Worm (Caenorhabditis elegans) whole organism, young adult: ENCODE results near the gene ZK262.4.

Experiments used
- B0035.1 ChIP-seq: sonication (generic microtip); optimal IDR thresholded peaks from 2 replicates; lab custom pipeline; 2016; ENCODE audit warnings: missing genetic modification characterization, mild to moderate bottlenecking, missing compliant biosample characterization, missing genotype, missing genetic modification reagents
- F33H1.4 ChIP-seq: fragments of 200-800 bp; sonication (Bioruptor generic); IDR thresholded peaks from 2 replicates; pipeline ENCODE4 v1.3.6; 2022; ENCODE audit warnings: missing genetic modification reagents, missing genetic modification characterization, missing compliant biosample characterization
- F57A8.1 ChIP-seq: fragments of 200-800 bp; sonication (Bioruptor generic); optimal IDR thresholded peaks from 2 replicates; lab custom pipeline; 2018; ENCODE audit warnings: mild to moderate bottlenecking, missing genetic modification characterization, moderate library complexity, missing compliant biosample characterization
- Y53G8AR.9 ChIP-seq: fragments of 200-800 bp; sonication (Bioruptor generic); conservative IDR thresholded peaks from 2 replicates; pipeline ENCODE4 v1.3.6; 2022; ENCODE audit warnings: missing genetic modification reagents, missing genetic modification characterization, missing compliant biosample characterization
- ZK185.1 ChIP-seq: sonication (generic microtip); optimal IDR thresholded peaks from 2 replicates; lab custom pipeline; 2016; ENCODE audit warnings: mild to moderate bottlenecking, missing genetic modification characterization, missing compliant biosample characterization; ENCODE audit not compliant: poor library complexity, severe bottlenecking
- akir-1 ChIP-seq: fragments of 200-800 bp; sonication (Bioruptor generic); optimal IDR thresholded peaks from 2 replicates; lab custom pipeline; 2018; ENCODE audit warnings: mild to moderate bottlenecking, missing genetic modification characterization, moderate library complexity, missing compliant biosample characterization
- atf-7 ChIP-seq: sonication (generic microtip); optimal IDR thresholded peaks from 2 replicates; lab custom pipeline; 2017; ENCODE audit warnings: mild to moderate bottlenecking, missing genetic modification characterization, missing compliant biosample characterization
- athp-1 ChIP-seq: sonication (generic microtip); optimal IDR thresholded peaks from 2 replicates; lab custom pipeline; 2017; ENCODE audit warnings: mild to moderate bottlenecking, missing genetic modification characterization, missing compliant biosample characterization
- attf-5 ChIP-seq: fragments of 200-800 bp; sonication (Bioruptor generic); optimal IDR thresholded peaks from 2 replicates; lab custom pipeline; 2018; ENCODE audit warnings: mild to moderate bottlenecking, missing genetic modification characterization, missing compliant biosample characterization
- attf-6 ChIP-seq: fragments of 200-800 bp; sonication (Bioruptor generic); IDR thresholded peaks from 2 replicates; pipeline ENCODE4 v1.3.6; 2022; ENCODE audit warnings: missing genetic modification reagents, missing genetic modification characterization, missing compliant biosample characterization
- bed-1 ChIP-seq: fragments of 200-800 bp; sonication (Bioruptor generic); IDR thresholded peaks from 2 replicates; pipeline ENCODE4 v1.3.6; 2022; ENCODE audit warnings: missing genetic modification reagents, missing genetic modification characterization, missing compliant biosample characterization
- ccch-3 ChIP-seq: fragments of 200-800 bp; sonication (Bioruptor generic); optimal IDR thresholded peaks from 2 replicates; lab custom pipeline; 2018; ENCODE audit warnings: mild to moderate bottlenecking, missing genetic modification characterization, missing compliant biosample characterization
- cebp-2 ChIP-seq: fragments of 200-800 bp; sonication (Bioruptor generic); IDR thresholded peaks from 2 replicates; pipeline ENCODE4 v1.3.6; 2022; ENCODE audit warnings: missing genetic modification characterization, missing compliant biosample characterization
- ceh-58 ChIP-seq: fragments of 200-800 bp; sonication (Bioruptor generic); IDR thresholded peaks from 2 replicates; pipeline ENCODE4 v1.3.6; 2022; ENCODE audit warnings: missing genetic modification characterization, missing compliant biosample characterization
- egl-44 ChIP-seq: fragments of 200-800 bp; sonication (Bioruptor generic); IDR thresholded peaks from 2 replicates; pipeline ENCODE4 v1.3.6; 2022; ENCODE audit warnings: missing genetic modification reagents, missing genetic modification characterization, missing compliant biosample characterization
- egrh-3 ChIP-seq: fragments of 200-800 bp; sonication (Bioruptor generic); IDR thresholded peaks from 2 replicates; pipeline ENCODE4 v1.3.6; 2022; ENCODE audit warnings: missing genetic modification reagents, missing genetic modification characterization, missing compliant biosample characterization
- ekl-4 ChIP-seq: fragments of 200-800 bp; sonication (Bioruptor generic); IDR thresholded peaks from 2 replicates; pipeline ENCODE4 v1.3.6; 2022; ENCODE audit warnings: missing genetic modification reagents, missing genetic modification characterization, missing compliant biosample characterization
- hlh-26 ChIP-seq: fragments of 200-800 bp; sonication (Bioruptor generic); conservative IDR thresholded peaks from 2 replicates; pipeline ENCODE4 v1.3.6; 2022; ENCODE audit warnings: missing genetic modification reagents, missing genetic modification characterization, missing compliant biosample characterization
- hmg-20 ChIP-seq: fragments of 200-800 bp; sonication (Bioruptor generic); IDR thresholded peaks from 2 replicates; pipeline ENCODE4 v1.3.6; 2022; ENCODE audit warnings: missing genetic modification reagents, missing genetic modification characterization, missing compliant biosample characterization
- hsf-1 ChIP-seq: fragments of 200-800 bp; sonication (Bioruptor generic); IDR thresholded peaks from 2 replicates; pipeline ENCODE4 v1.3.6; 2022; ENCODE audit warnings: missing genetic modification reagents, missing genetic modification characterization, missing compliant biosample characterization
- let-607 ChIP-seq, 2 experiments: fragments of 200-800 bp in 1 of 2; sonication (Bioruptor generic) in 1 of 2; sonication (generic microtip) in 1 of 2; optimal IDR thresholded peaks; 2 replicates each; lab custom pipeline; 2016 to 2018; ENCODE audit warnings: mild to moderate bottlenecking in 2 of 2, missing compliant biosample characterization in 2 of 2, missing genetic modification characterization in 2 of 2, moderate library complexity in 2 of 2, missing genotype in 1 of 2
- lin-35 ChIP-seq, 3 experiments: fragments of 150-350 bp in 2 of 3; sonication (generic microtip) in 1 of 3; optimal IDR thresholded peaks; 2 replicates each; lab custom pipeline; 2014 to 2018; ENCODE audit warnings: missing biosample characterization in 3 of 3, missing genetic modification characterization in 3 of 3, missing genetic modification reagents in 3 of 3
- mcd-1 ChIP-seq: fragments of 200-800 bp; sonication (Bioruptor generic); IDR thresholded peaks from 2 replicates; pipeline ENCODE4 v1.3.6; 2022; ENCODE audit warnings: missing genetic modification reagents, missing genetic modification characterization, missing compliant biosample characterization
- mel-28 ChIP-seq: sonication (generic microtip); optimal IDR thresholded peaks from 2 replicates; lab custom pipeline; 2016; ENCODE audit warnings: borderline replicate concordance, mild to moderate bottlenecking, missing genetic modification characterization, missing compliant biosample characterization
- nfya-1 ChIP-seq: sonication (generic microtip); optimal IDR thresholded peaks from 2 replicates; lab custom pipeline; 2017; ENCODE audit warnings: antibody characterized with exemption, missing compliant biosample characterization, missing genetic modification characterization, borderline replicate concordance; ENCODE audit not compliant: insufficient read depth
- nfyb-1 ChIP-seq: fragments of 200-800 bp; sonication (Bioruptor generic); IDR thresholded peaks from 2 replicates; pipeline ENCODE4 v1.3.6; 2022; ENCODE audit warnings: missing genetic modification reagents, missing genetic modification characterization, missing compliant biosample characterization
- nhr-27 ChIP-seq: fragments of 200-800 bp; sonication (Bioruptor generic); optimal IDR thresholded peaks from 2 replicates; lab custom pipeline; 2018; ENCODE audit warnings: mild to moderate bottlenecking, missing genetic modification characterization, moderate library complexity, missing compliant biosample characterization
- pbrm-1 ChIP-seq: fragments of 200-800 bp; sonication (Bioruptor generic); IDR thresholded peaks from 2 replicates; pipeline ENCODE4 v1.3.6; 2022; ENCODE audit warnings: missing genetic modification reagents, missing genetic modification characterization, missing compliant biosample characterization
- pha-4 ChIP-seq: fragments of 150-350 bp; sonication (generic microtip); optimal IDR thresholded peaks from 2 replicates; lab custom pipeline; 2014; ENCODE audit warnings: missing biosample characterization, missing genetic modification reagents, missing genetic modification characterization
- repo-1 ChIP-seq: sonication (generic microtip); optimal IDR thresholded peaks from 2 replicates; lab custom pipeline; 2017; ENCODE audit warnings: mild to moderate bottlenecking, missing genetic modification characterization, missing compliant biosample characterization
- sdz-38 ChIP-seq: sonication (generic microtip); optimal IDR thresholded peaks from 2 replicates; lab custom pipeline; 2016; ENCODE audit warnings: missing genotype, missing genetic modification characterization, missing compliant biosample characterization
- snpc-1.3 ChIP-seq: sonication (generic microtip); optimal IDR thresholded peaks from 2 replicates; lab custom pipeline; 2017; ENCODE audit warnings: missing genetic modification characterization, mild to moderate bottlenecking, missing compliant biosample characterization, antibody characterized with exemption, moderate library complexity, missing genotype, missing genetic modification reagents; ENCODE audit not compliant: insufficient read depth
- snpc-3.4 ChIP-seq: sonication (generic microtip); optimal IDR thresholded peaks from 2 replicates; lab custom pipeline; 2017; ENCODE audit warnings: missing genetic modification characterization, mild to moderate bottlenecking, missing compliant biosample characterization, antibody characterized with exemption, moderate library complexity, missing genotype, missing genetic modification reagents
- snpc-4 ChIP-seq, 5 experiments: fragments of 150-350 bp in 1 of 5; sonication (generic microtip) in 4 of 5; optimal IDR thresholded peaks; 2 replicates each; lab custom pipeline; 2014 to 2018; ENCODE audit warnings: missing genetic modification characterization in 5 of 5, missing biosample characterization in 3 of 5, antibody characterized with exemption in 2 of 5, mild to moderate bottlenecking in 2 of 5, missing compliant biosample characterization in 2 of 5, missing genotype in 2 of 5, moderate library complexity in 2 of 5, missing genetic modification reagents in 1 of 5
- tbp1 ChIP-seq: fragments of 200-800 bp; sonication (Bioruptor generic); optimal IDR thresholded peaks from 2 replicates; lab custom pipeline; 2018; ENCODE audit warnings: mild to moderate bottlenecking, missing genetic modification characterization, missing compliant biosample characterization
- unc-130 ChIP-seq: sonication (generic microtip); optimal IDR thresholded peaks from 2 replicates; lab custom pipeline; 2016; ENCODE audit warnings: missing genetic modification reagents, missing genetic modification characterization, missing compliant biosample characterization
- zfh-2 ChIP-seq: fragments of 200-800 bp; sonication (Bioruptor generic); conservative IDR thresholded peaks from 2 replicates; pipeline ENCODE4 v1.3.6; 2022; ENCODE audit warnings: missing genetic modification reagents, missing genetic modification characterization, missing compliant biosample characterization
- zim-3 ChIP-seq: sonication (generic microtip); optimal IDR thresholded peaks from 2 replicates; lab custom pipeline; 2017; ENCODE audit warnings: mild to moderate bottlenecking, missing genetic modification characterization, moderate library complexity, missing compliant biosample characterization
- ztf-26 ChIP-seq: sonication (generic microtip); optimal IDR thresholded peaks from 2 replicates; lab custom pipeline; 2017; ENCODE audit warnings: missing genetic modification characterization, missing compliant biosample characterization

ZK262.4 gene

DNA sequence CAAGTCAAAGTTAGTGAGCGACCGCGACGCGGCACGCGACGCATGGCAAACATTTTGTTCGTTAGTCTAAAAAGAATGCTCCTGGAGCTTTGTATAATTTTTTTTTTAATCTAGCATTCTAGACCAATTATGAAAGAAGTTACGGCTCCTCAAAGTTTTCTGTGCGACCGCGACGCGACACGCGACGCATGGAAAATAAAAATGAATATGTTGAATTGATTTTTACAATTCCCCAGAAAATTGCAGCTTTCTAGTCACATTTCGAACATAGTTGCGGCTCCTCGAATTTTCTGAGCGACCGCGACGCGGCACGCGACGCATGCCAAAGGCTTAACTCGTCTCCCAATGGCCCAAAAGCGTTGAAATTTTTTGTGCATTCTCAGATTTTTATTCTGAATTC, at the start of gene ZK262.4:
ZK262.4 (minus strand) TSS at position 101 of the 400 bp plus-strand sequence.
- no peak for TF ChIP-seq F57A8.1 (GFP tag; lab: Kevin White, UChicago)
- no peak for TF ChIP-seq bed-1 (GFP tag; lab: Robert Waterston, UW)
- TF ChIP-seq B0035.1 = no peak
- no peak for TF ChIP-seq sdz-38 (tag; lab: Kevin White, UChicago)
- TF ChIP-seq lin-35 (GFP tag; optimal IDR thresholded peaks at IDR 0.05; lab: Kevin White, UChicago) = no peak
- no peak for TF ChIP-seq athp-1 (tag; lab: Kevin White, UChicago)
- no peak for TF ChIP-seq hlh-26 (GFP tag; lab: Robert Waterston, UW)
- no peak for TF ChIP-seq snpc-1.3 (tag; lab: Kevin White, UChicago)
- TF ChIP-seq ceh-58 (GFP tag; lab: Robert Waterston, UW) = no peak
- no peak for TF ChIP-seq zim-3 (tag; lab: Kevin White, UChicago)
- TF ChIP-seq hmg-20 = no peak
- no peak for TF ChIP-seq tbp1 (GFP tag; lab: Kevin White, UChicago)
- no peak for TF ChIP-seq nfyb-1
- no peak for TF ChIP-seq cebp-2
- TF ChIP-seq, all 124 proteins: peak for 0

- TF ChIP-seq snpc-3.4 (no peak), nfya-1 (tag; lab: Kevin White, UChicago) (no peak), pha-4 (no peak), let-607 (tag; optimal IDR thresholded peaks at IDR 0.05; lab: Kevin White, UChicago) (no peak), egrh-3 (GFP tag; lab: Robert Waterston, UW) (no peak), egl-44 (GFP tag; lab: Robert Waterston, UW) (no peak), ZK185.1 (tag; lab: Kevin White, UChicago) (no peak), nhr-27 (tag; lab: Kevin White, UChicago) (no peak), repo-1 (tag; lab: Kevin White, UChicago) (no peak), ccch-3 (GFP tag; lab: Kevin White, UChicago) (no peak), pbrm-1 (GFP tag; lab: Robert Waterston, UW) (no peak), mcd-1 (GFP tag; lab: Robert Waterston, UW) (no peak), F33H1.4 (no peak), akir-1 (no peak)
These were observed 49.0 kb upstream of the ZK262.4 start, which contains the start of gene srh-182 for ce11 chrV:18473415-18473814. srh-182 (minus strand) TSS chrV:18473515.

DNA sequence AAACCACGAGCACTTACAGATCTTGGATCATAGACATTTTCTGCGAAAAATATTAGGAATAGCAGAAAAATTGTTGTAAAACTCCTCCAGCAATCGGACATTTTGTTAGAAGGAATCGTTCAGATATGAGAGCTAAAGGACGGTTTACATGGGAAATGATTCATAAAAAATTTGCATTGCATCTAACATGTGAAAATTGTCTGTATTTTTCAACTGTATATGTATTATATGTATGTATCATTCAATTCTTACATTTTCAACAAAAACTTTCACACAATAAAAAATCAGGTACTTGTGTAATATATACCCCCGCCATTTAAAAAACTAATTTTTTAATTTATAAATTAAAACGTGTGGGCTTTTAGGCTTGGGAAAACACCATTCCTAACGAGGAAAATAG, 43.7 kb upstream of the ZK262.4 start, which contains the start of gene ZK228.13:
ZK228.13 (minus strand) TSS at position 101 of the 400 bp plus-strand sequence.
- no peak for TF ChIP-seq ekl-4 (GFP tag; lab: Robert Waterston, UW)
- no peak for TF ChIP-seq unc-130 (GFP tag; lab: Kevin White, UChicago)
- TF ChIP-seq ztf-26 = no peak
- TF ChIP-seq mcd-1 (GFP tag; lab: Robert Waterston, UW) = no peak
- no peak for TF ChIP-seq snpc-4 (GFP tag; optimal IDR thresholded peaks at IDR 0.05; lab: Kevin White, UChicago)
- TF ChIP-seq snpc-4 (tag; optimal IDR thresholded peaks at IDR 0.05; lab: Kevin White, UChicago) = no peak
- no peak for TF ChIP-seq attf-5 (GFP tag; lab: Kevin White, UChicago)
- no peak for TF ChIP-seq tbp1 (GFP tag; lab: Kevin White, UChicago)
- TF ChIP-seq hsf-1 (GFP tag; lab: Robert Waterston, UW) = no peak
- no peak for TF ChIP-seq attf-6 (GFP tag; lab: Robert Waterston, UW)
- TF ChIP-seq atf-7 (tag; lab: Kevin White, UChicago) = no peak
- no peak for TF ChIP-seq zfh-2
- no peak for TF ChIP-seq mel-28 (tag; lab: Kevin White, UChicago)
- TF ChIP-seq Y53G8AR.9 (GFP tag; lab: Robert Waterston, UW) = no peak
